Fruit fly (Drosophila melanogaster): ENCODE measurements around the gene mtTFB1.

DNA sequence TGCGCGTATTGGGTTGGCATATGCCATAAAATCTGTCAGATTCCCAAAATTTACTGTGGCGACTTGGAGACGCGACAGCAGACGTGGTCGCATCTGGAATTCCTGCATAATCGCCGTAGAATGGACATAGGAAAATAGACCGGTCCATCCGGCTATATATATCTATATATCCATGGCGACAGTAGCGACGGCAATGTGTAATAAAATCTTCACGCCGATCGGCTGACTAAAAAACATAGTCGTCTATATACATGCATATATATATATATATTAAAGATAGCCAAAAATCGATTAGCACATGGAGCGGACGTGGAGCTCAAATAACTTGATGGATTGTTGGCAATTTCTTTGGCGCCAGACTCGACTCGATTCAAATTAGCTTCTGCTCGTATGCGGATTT lies 9.2 kb downstream of the mtTFB1 start:
- TF ChIP-seq EcR (GFP tag; optimal IDR thresholded peaks at IDR 0.05) (no peak), psq (optimal IDR thresholded peaks at IDR 0.05) (no peak)

All from whole organism.